Worm (Caenorhabditis elegans) whole organism, late embryonic: Measurements from ENCODE around the gene C16C8.21.

ENCODE experiments used
- C08G9.2 ChIP-seq: sonication (generic microtip); optimal IDR thresholded peaks from 2 replicates; lab custom pipeline; 2016; ENCODE audit warnings: mild to moderate bottlenecking, missing genetic modification characterization, moderate library complexity, missing compliant biosample characterization
- C38D4.7 ChIP-seq: fragments of 200-800 bp; sonication (Bioruptor generic); optimal IDR thresholded peaks from 2 replicates; lab custom pipeline; 2018; ENCODE audit warnings: mild to moderate bottlenecking, missing genetic modification characterization, moderate library complexity, missing compliant biosample characterization
- K02D7.2 ChIP-seq: sonication (generic microtip); optimal IDR thresholded peaks from 2 replicates; lab custom pipeline; 2017; ENCODE audit warnings: mild to moderate bottlenecking, missing genetic modification characterization, missing compliant biosample characterization
- K09A11.1 ChIP-seq: sonication (generic microtip); optimal IDR thresholded peaks from 2 replicates; lab custom pipeline; 2017; ENCODE audit warnings: antibody characterized with exemption, mild to moderate bottlenecking, missing genetic modification characterization, missing compliant biosample characterization; ENCODE audit not compliant: insufficient read depth
- T23F11.4 ChIP-seq: fragments of 200-800 bp; sonication (Bioruptor generic); optimal IDR thresholded peaks from 2 replicates; lab custom pipeline; 2018; ENCODE audit warnings: mild to moderate bottlenecking, missing genetic modification characterization, missing compliant biosample characterization
- ceh-18 ChIP-seq: sonication (generic microtip); optimal IDR thresholded peaks from 2 replicates; lab custom pipeline; 2016; ENCODE audit warnings: missing genetic modification characterization, missing compliant biosample characterization
- ceh-2 ChIP-seq: sonication (generic microtip); optimal IDR thresholded peaks from 2 replicates; lab custom pipeline; 2016; ENCODE audit warnings: missing genotype, missing genetic modification characterization, missing compliant biosample characterization
- ceh-22 ChIP-seq: sonication (generic microtip); optimal IDR thresholded peaks from 2 replicates; lab custom pipeline; 2017; ENCODE audit warnings: missing biosample characterization, missing genetic modification characterization
- ceh-24 ChIP-seq: sonication (generic microtip); optimal IDR thresholded peaks from 2 replicates; lab custom pipeline; 2016; ENCODE audit warnings: mild to moderate bottlenecking, missing genetic modification characterization, missing compliant biosample characterization
- ceh-30 ChIP-seq: fragments of 150-350 bp; optimal IDR thresholded peaks from 2 replicates; lab custom pipeline; 2014; ENCODE audit warnings: missing biosample characterization, missing genetic modification characterization
- ceh-31 ChIP-seq: sonication (generic microtip); optimal IDR thresholded peaks from 2 replicates; lab custom pipeline; 2016; ENCODE audit warnings: missing genetic modification characterization, missing compliant biosample characterization
- ceh-34 ChIP-seq: sonication (generic microtip); optimal IDR thresholded peaks from 2 replicates; lab custom pipeline; 2016; ENCODE audit warnings: mild to moderate bottlenecking, missing genetic modification characterization, missing compliant biosample characterization
- ceh-48 ChIP-seq: sonication (generic microtip); optimal IDR thresholded peaks from 2 replicates; lab custom pipeline; 2016; ENCODE audit warnings: missing genetic modification characterization, inconsistent platforms, missing compliant biosample characterization
- ceh-6 ChIP-seq: fragments of 200-800 bp; sonication (Bioruptor generic); optimal IDR thresholded peaks from 2 replicates; lab custom pipeline; 2018; ENCODE audit warnings: mild to moderate bottlenecking, missing genetic modification characterization, missing compliant biosample characterization
- ceh-9 ChIP-seq: sonication (generic microtip); optimal IDR thresholded peaks from 2 replicates; lab custom pipeline; 2016; ENCODE audit warnings: mild to moderate bottlenecking, missing genetic modification characterization, inconsistent platforms, missing compliant biosample characterization
- dmd-4 ChIP-seq: sonication (generic microtip); optimal IDR thresholded peaks from 2 replicates; lab custom pipeline; 2016; ENCODE audit warnings: borderline replicate concordance, missing genetic modification characterization, missing compliant biosample characterization
- dve-1 ChIP-seq: sonication (generic microtip); optimal IDR thresholded peaks from 2 replicates; lab custom pipeline; 2017; ENCODE audit warnings: antibody characterized with exemption, mild to moderate bottlenecking, missing genetic modification characterization, missing compliant biosample characterization
- elt-2 ChIP-seq: sonication (generic microtip); optimal IDR thresholded peaks from 2 replicates; lab custom pipeline; 2016; ENCODE audit warnings: missing genetic modification reagents, missing genetic modification characterization, missing compliant biosample characterization
- elt-4 ChIP-seq: sonication (generic microtip); optimal IDR thresholded peaks from 2 replicates; lab custom pipeline; 2016; ENCODE audit warnings: missing genetic modification characterization, missing compliant biosample characterization
- ets-4 ChIP-seq: sonication (generic microtip); optimal IDR thresholded peaks from 2 replicates; lab custom pipeline; 2016; ENCODE audit warnings: missing genetic modification characterization, missing compliant biosample characterization
- eyg-1 ChIP-seq: sonication (generic microtip); optimal IDR thresholded peaks from 2 replicates; lab custom pipeline; 2016; ENCODE audit warnings: missing genotype, missing genetic modification characterization, missing compliant biosample characterization
- fax-1 ChIP-seq: sonication (generic microtip); optimal IDR thresholded peaks from 2 replicates; lab custom pipeline; 2016; ENCODE audit warnings: missing genotype, missing genetic modification characterization, missing compliant biosample characterization
- fkh-10 ChIP-seq: fragments of 150-350 bp; optimal IDR thresholded peaks from 2 replicates; lab custom pipeline; 2014; ENCODE audit warnings: missing biosample characterization, missing genetic modification reagents, missing genetic modification characterization
- hlh-15 ChIP-seq: sonication (generic microtip); optimal IDR thresholded peaks from 2 replicates; lab custom pipeline; 2016; ENCODE audit warnings: missing genetic modification characterization, missing compliant biosample characterization
- hlh-30 ChIP-seq: sonication (generic microtip); optimal IDR thresholded peaks from 2 replicates; lab custom pipeline; 2017; ENCODE audit warnings: antibody characterized with exemption, missing genetic modification characterization, missing compliant biosample characterization; ENCODE audit not compliant: insufficient read depth
- hlh-6 ChIP-seq: sonication (generic microtip); optimal IDR thresholded peaks from 2 replicates; lab custom pipeline; 2016; ENCODE audit warnings: missing genotype, missing genetic modification characterization, missing compliant biosample characterization
- hlh-8 ChIP-seq: sonication (generic microtip); optimal IDR thresholded peaks from 2 replicates; lab custom pipeline; 2016; ENCODE audit warnings: missing genotype, missing genetic modification characterization, missing compliant biosample characterization
- lim-6 ChIP-seq: sonication (generic microtip); optimal IDR thresholded peaks from 2 replicates; lab custom pipeline; 2016; ENCODE audit warnings: missing genetic modification characterization, missing compliant biosample characterization
- lin-11 ChIP-seq: fragments of 200-800 bp; sonication (Bioruptor generic); optimal IDR thresholded peaks from 2 replicates; lab custom pipeline; 2018; ENCODE audit warnings: mild to moderate bottlenecking, missing genetic modification characterization, missing compliant biosample characterization
- madf-2 ChIP-seq: sonication (generic microtip); optimal IDR thresholded peaks from 2 replicates; lab custom pipeline; 2017; ENCODE audit warnings: missing genetic modification characterization, missing compliant biosample characterization
- mec-3 ChIP-seq: sonication (generic microtip); optimal IDR thresholded peaks from 2 replicates; lab custom pipeline; 2016; ENCODE audit warnings: borderline replicate concordance, missing genetic modification characterization, missing compliant biosample characterization
- nfya-1 ChIP-seq: sonication (generic microtip); optimal IDR thresholded peaks from 2 replicates; lab custom pipeline; 2017; ENCODE audit warnings: missing genetic modification characterization, mild to moderate bottlenecking, missing compliant biosample characterization, antibody characterized with exemption, moderate library complexity
- nhr-11 ChIP-seq: fragments of 150-350 bp; optimal IDR thresholded peaks from 2 replicates; lab custom pipeline; 2014; ENCODE audit warnings: missing biosample characterization, missing genetic modification characterization
- nhr-232 ChIP-seq: sonication (generic microtip); optimal IDR thresholded peaks from 2 replicates; lab custom pipeline; 2016; ENCODE audit warnings: missing genetic modification characterization, missing compliant biosample characterization
- odd-2 ChIP-seq: sonication (generic microtip); optimal IDR thresholded peaks from 2 replicates; lab custom pipeline; 2017; ENCODE audit warnings: antibody characterized with exemption, mild to moderate bottlenecking, missing genetic modification characterization, missing compliant biosample characterization
- pag-3 ChIP-seq: sonication (generic microtip); optimal IDR thresholded peaks from 2 replicates; lab custom pipeline; 2016; ENCODE audit warnings: missing compliant biosample characterization, missing genetic modification characterization, borderline replicate concordance
- pat-9 ChIP-seq: fragments of 200-800 bp; sonication (Bioruptor generic); optimal IDR thresholded peaks from 2 replicates; lab custom pipeline; 2018; ENCODE audit warnings: mild to moderate bottlenecking, missing genetic modification characterization, moderate library complexity, missing compliant biosample characterization
- pax-1 ChIP-seq: fragments of 150-350 bp; optimal IDR thresholded peaks from 2 replicates; lab custom pipeline; 2014; ENCODE audit warnings: missing biosample characterization, missing genetic modification characterization
- pha-2 ChIP-seq: sonication (generic microtip); optimal IDR thresholded peaks from 2 replicates; lab custom pipeline; 2017; ENCODE audit warnings: mild to moderate bottlenecking, missing genetic modification characterization, missing compliant biosample characterization
- pha-4 ChIP-seq: fragments of 150-350 bp; optimal IDR thresholded peaks from 2 replicates; lab custom pipeline; 2018; ENCODE audit warnings: missing biosample characterization, missing genetic modification reagents, missing genetic modification characterization
- pqm-1 ChIP-seq: sonication (generic microtip); optimal IDR thresholded peaks from 2 replicates; lab custom pipeline; 2016; ENCODE audit warnings: missing genetic modification characterization, missing compliant biosample characterization
- pros-1 ChIP-seq: fragments of 150-350 bp; optimal IDR thresholded peaks from 2 replicates; lab custom pipeline; 2014; ENCODE audit warnings: missing biosample characterization, missing genetic modification reagents, missing genetic modification characterization
- ref-2 ChIP-seq: sonication (generic microtip); optimal IDR thresholded peaks from 2 replicates; lab custom pipeline; 2016; ENCODE audit warnings: missing genetic modification characterization, missing compliant biosample characterization
- rnt-1 ChIP-seq: sonication (generic microtip); optimal IDR thresholded peaks from 2 replicates; lab custom pipeline; 2016; ENCODE audit warnings: missing genetic modification characterization, missing compliant biosample characterization
- sdc-2 ChIP-seq: sonication (generic microtip); optimal IDR thresholded peaks from 2 replicates; lab custom pipeline; 2016; ENCODE audit warnings: missing genotype, missing genetic modification characterization, missing compliant biosample characterization
- sox-2 ChIP-seq: fragments of 200-800 bp; sonication (Bioruptor generic); IDR thresholded peaks from 2 replicates; pipeline ENCODE4 v1.3.6; 2022; ENCODE audit warnings: missing genetic modification reagents, missing genetic modification characterization, missing compliant biosample characterization
- sox-4 ChIP-seq: sonication (generic microtip); optimal IDR thresholded peaks from 2 replicates; lab custom pipeline; 2017; ENCODE audit warnings: mild to moderate bottlenecking, missing genetic modification characterization, inconsistent platforms, missing compliant biosample characterization
- syd-9 ChIP-seq: sonication (generic microtip); optimal IDR thresholded peaks from 2 replicates; lab custom pipeline; 2016; ENCODE audit warnings: mild to moderate bottlenecking, missing genetic modification characterization, moderate library complexity, missing compliant biosample characterization
- unc-3 ChIP-seq, 2 experiments: fragments of 200-800 bp in 1 of 2; sonication (Bioruptor generic) in 1 of 2; sonication (generic microtip) in 1 of 2; conservative IDR thresholded peaks in 1 of 2; optimal IDR thresholded peaks in 1 of 2; 2 replicates each; pipeline versions ENCODE4 v1.3.6 to Lab custom; 2016 to 2022; ENCODE audit warnings: missing compliant biosample characterization in 2 of 2, missing genetic modification characterization in 2 of 2, missing genetic modification reagents in 1 of 2
- unc-42 ChIP-seq: sonication (generic microtip); optimal IDR thresholded peaks from 2 replicates; lab custom pipeline; 2016; ENCODE audit warnings: missing genotype, missing genetic modification characterization, missing compliant biosample characterization
- unc-86 ChIP-seq: sonication (generic microtip); optimal IDR thresholded peaks from 2 replicates; lab custom pipeline; 2016; ENCODE audit warnings: missing genetic modification characterization, missing compliant biosample characterization
- zip-5 ChIP-seq: sonication (generic microtip); optimal IDR thresholded peaks from 2 replicates; lab custom pipeline; 2016; ENCODE audit warnings: missing genetic modification characterization, missing compliant biosample characterization

Gene C16C8.21

ce11 chrII:3439244-3439698, 8.7 kb upstream of the C16C8.21 start:
- peak; percentile 26 for TF ChIP-seq T23F11.4 (GFP tag; lab: Kevin White, UChicago)
- no peak for TF ChIP-seq eyg-1
- TF ChIP-seq ceh-24 (tag; lab: Kevin White, UChicago), result no peak
- no peak for TF ChIP-seq pros-1
- TF ChIP-seq pag-3 (tag; lab: Kevin White, UChicago), result no peak
- peak; percentile 63 for TF ChIP-seq hlh-6 (tag; lab: Kevin White, UChicago)
- TF ChIP-seq unc-86, result no peak
- TF ChIP-seq lim-6, result no peak
- TF ChIP-seq hlh-8 (tag; lab: Kevin White, UChicago), result no peak
- no peak for TF ChIP-seq pax-1 (tag; lab: Kevin White, UChicago)
- peak; percentile 57 for TF ChIP-seq C38D4.7 (GFP tag; lab: Kevin White, UChicago)
- TF ChIP-seq ref-2 (tag; lab: Kevin White, UChicago), result no peak
- TF ChIP-seq hlh-15 (tag; lab: Kevin White, UChicago), result peak; percentile 20
- no peak for TF ChIP-seq hlh-30 (tag; lab: Kevin White, UChicago)
- TF ChIP-seq sdc-2, result peak; percentile 44
- TF ChIP-seq rnt-1 (tag; lab: Kevin White, UChicago), result no peak
- no peak for TF ChIP-seq nhr-232 (tag; lab: Kevin White, UChicago)
- peak; percentile 30 for TF ChIP-seq dve-1 (tag; lab: Kevin White, UChicago)
- no peak for TF ChIP-seq mec-3 (tag; lab: Kevin White, UChicago)
- TF ChIP-seq odd-2 (tag; lab: Kevin White, UChicago), result no peak
- TF ChIP-seq elt-4 (tag; lab: Kevin White, UChicago), result no peak
- peak; percentile 64 for TF ChIP-seq ceh-6 (GFP tag; lab: Kevin White, UChicago)
- no peak for TF ChIP-seq ceh-18 (tag; lab: Kevin White, UChicago)
- no peak for TF ChIP-seq K09A11.1 (tag; lab: Kevin White, UChicago)
- TF ChIP-seq ceh-48, result no peak
- no peak for TF ChIP-seq ceh-31 (tag; lab: Kevin White, UChicago)
- TF ChIP-seq fkh-10 (GFP tag; lab: Kevin White, UChicago), result no peak
- TF ChIP-seq nhr-11, result no peak
- TF ChIP-seq pha-4 (tag; lab: Kevin White, UChicago), result no peak
- TF ChIP-seq sox-2 (GFP tag; lab: Robert Waterston, UW), result no peak
- peak; percentile 12 for TF ChIP-seq C08G9.2
- TF ChIP-seq K02D7.2 (tag; lab: Kevin White, UChicago), result no peak
- peak; percentile 56 for TF ChIP-seq pha-2 (tag; lab: Kevin White, UChicago)
- peak; percentile 24 for TF ChIP-seq fax-1 (tag; lab: Kevin White, UChicago)
- TF ChIP-seq ceh-30 (tag; lab: Kevin White, UChicago), result no peak
- peak; percentile 62 for TF ChIP-seq sox-4
- no peak for TF ChIP-seq syd-9
- no peak for TF ChIP-seq nfya-1 (tag; lab: Kevin White, UChicago)
- peak; percentile 40 for TF ChIP-seq ceh-2
- TF ChIP-seq elt-2 (tag; lab: Kevin White, UChicago), result peak; percentile 97
- no peak for TF ChIP-seq ets-4 (tag; lab: Kevin White, UChicago)
- TF ChIP-seq unc-3 (GFP tag; conservative IDR thresholded peaks at IDR 0.05; lab: Robert Waterston, UW), result peak; percentile 56; the same call in 1 of the 2 replicates
- TF ChIP-seq unc-3 (tag; optimal IDR thresholded peaks at IDR 0.05; lab: Kevin White, UChicago), result no peak
- no peak for TF ChIP-seq ceh-22 (tag; lab: Kevin White, UChicago)
- TF ChIP-seq ceh-34 (tag; lab: Kevin White, UChicago), result no peak
- peak; percentile 15 for TF ChIP-seq lin-11 (tag; lab: Kevin White, UChicago)
- TF ChIP-seq ceh-9 (tag; lab: Kevin White, UChicago), result peak; percentile 7
- TF ChIP-seq unc-42, result no peak
- TF ChIP-seq dmd-4 (tag; lab: Kevin White, UChicago), result peak; percentile 31
- TF ChIP-seq pat-9, result peak; percentile 29
- no peak for TF ChIP-seq pqm-1
- peak; percentile 19 for TF ChIP-seq madf-2
- no peak for TF ChIP-seq zip-5 (tag; lab: Kevin White, UChicago)
